Fruit fly (Drosophila melanogaster) whole organism: Measurements from ENCODE around the gene CG7600.

ENCODE experiments used
- Dll ChIP-seq: fragments of >200 bp; optimal IDR thresholded peaks from 2 replicates; lab custom pipeline; 2017
- EcR ChIP-seq, 2 experiments: fragments of >200 bp; optimal IDR thresholded peaks; 2 replicates each; lab custom pipeline; 2017; ENCODE audit warnings: missing biosample characterization in 2 of 2, missing genetic modification characterization in 2 of 2, missing genetic modification reagents in 2 of 2
- usp ChIP-seq: fragments of >200 bp; optimal IDR thresholded peaks from 2 replicates; lab custom pipeline; 2017; ENCODE audit warnings: missing biosample characterization, missing genetic modification characterization, mixed read lengths

DNA sequence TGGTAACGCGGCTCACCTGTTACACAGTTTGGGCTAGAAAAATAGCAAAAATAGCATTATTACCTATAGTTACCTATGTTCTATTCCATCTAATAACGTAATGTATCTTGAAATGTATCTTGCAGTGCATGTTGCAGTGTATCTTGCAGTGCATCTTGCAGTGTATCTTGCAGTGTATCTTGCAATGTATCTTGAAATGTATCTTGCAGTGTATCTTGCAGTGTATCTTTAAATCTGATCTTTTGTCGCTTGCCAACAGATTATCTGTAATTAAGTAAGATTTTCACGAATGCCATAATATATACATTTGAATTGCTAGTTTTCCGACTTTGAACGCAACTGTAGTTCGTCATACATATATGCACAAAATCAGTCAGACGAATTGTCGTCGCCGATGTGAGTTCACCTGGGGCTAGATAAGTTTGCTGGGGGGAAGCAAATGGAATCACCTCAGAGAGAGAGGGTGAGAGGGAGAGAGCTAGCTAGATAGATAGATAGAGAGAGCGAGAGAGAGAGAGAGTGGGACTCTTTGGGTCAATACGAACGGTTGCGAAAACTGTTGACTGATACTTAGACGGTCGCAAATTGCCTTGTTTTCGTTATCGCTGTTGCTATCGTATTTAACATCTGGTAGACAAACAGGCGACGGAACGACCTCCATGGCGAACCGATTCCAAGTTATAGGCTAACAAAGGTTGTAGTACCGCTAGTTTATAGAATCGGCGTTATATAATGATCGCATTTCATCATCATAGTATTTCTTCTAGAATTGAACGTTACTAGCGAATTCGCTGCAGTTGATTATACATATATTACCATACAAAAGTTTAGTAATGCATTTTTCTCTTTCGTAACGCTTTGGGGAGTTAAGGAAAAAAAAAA lies 32.1 kb downstream of the CG7600 start:
- TF ChIP-seq EcR (GFP tag; optimal IDR thresholded peaks at IDR 0.05; lab: Kevin White, UChicago) (no peak), Dll (lab: Kevin White, UChicago) (no peak), usp (no peak)
